Worm (Caenorhabditis elegans) whole organism, L1 larva: ENCODE data around the gene coq-8.

ENCODE experiments used
- ces-1 ChIP-seq: fragments of 150-350 bp; optimal IDR thresholded peaks from 2 replicates; lab custom pipeline; 2014; ENCODE audit warnings: missing biosample characterization, missing genetic modification reagents, missing genetic modification characterization
- fos-1 ChIP-seq: fragments of 150-350 bp; optimal IDR thresholded peaks from 2 replicates; lab custom pipeline; 2014; ENCODE audit warnings: missing biosample characterization, missing genetic modification characterization
- lir-3 ChIP-seq: sonication (generic microtip); optimal IDR thresholded peaks from 2 replicates; lab custom pipeline; 2016; ENCODE audit warnings: mild to moderate bottlenecking, missing genetic modification characterization, moderate library complexity, missing compliant biosample characterization; ENCODE audit not compliant: poor library complexity
- pqm-1 ChIP-seq: sonication (generic microtip); optimal IDR thresholded peaks from 3 replicates; lab custom pipeline; 2017; ENCODE audit warnings: missing biosample characterization, missing genetic modification characterization
- ztf-11 ChIP-seq, 2 experiments: sonication (generic microtip); optimal IDR thresholded peaks; 2 replicates each; lab custom pipeline; 2016 to 2017; ENCODE audit warnings: missing genetic modification characterization in 2 of 2, missing biosample characterization in 1 of 2, missing compliant biosample characterization in 1 of 2

DNA sequence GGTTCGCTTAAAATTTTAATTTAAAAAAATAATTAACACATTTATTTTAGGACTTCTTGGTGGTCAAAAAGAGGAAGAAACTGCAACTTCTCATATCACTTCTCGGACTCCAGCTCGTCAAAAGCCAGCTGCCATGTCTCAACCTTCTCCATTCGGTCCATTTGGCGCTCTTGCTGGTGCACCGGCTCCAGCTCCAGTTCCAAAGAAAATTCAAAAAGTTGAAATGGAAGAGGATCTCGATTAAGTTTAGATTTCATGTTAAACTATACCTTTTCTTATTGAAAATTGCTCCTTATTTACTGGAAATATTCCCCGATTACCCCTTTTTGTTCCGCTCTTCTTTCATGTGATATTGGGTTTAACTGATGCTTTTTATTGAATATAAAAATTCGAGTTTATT lies 50.5 kb downstream of the coq-8 start:
- TF ChIP-seq pqm-1 (tag; lab: Kevin White, UChicago) (no peak), fos-1 (no peak), ztf-11 (tag; optimal IDR thresholded peaks at IDR 0.05; lab: Kevin White, UChicago) (no peak), lir-3 (tag; lab: Kevin White, UChicago) (no peak), ces-1 (GFP tag; lab: Kevin White, UChicago) (no peak)
